Worm (Caenorhabditis elegans): Measurements from ENCODE around the gene symk-1.
"Not testable (repeated sequence)": the region's sequence is repeated elsewhere in the genome, so short reads cannot be mapped to it uniquely, and the experiment has no call there.

symk-1 gene

DNA sequence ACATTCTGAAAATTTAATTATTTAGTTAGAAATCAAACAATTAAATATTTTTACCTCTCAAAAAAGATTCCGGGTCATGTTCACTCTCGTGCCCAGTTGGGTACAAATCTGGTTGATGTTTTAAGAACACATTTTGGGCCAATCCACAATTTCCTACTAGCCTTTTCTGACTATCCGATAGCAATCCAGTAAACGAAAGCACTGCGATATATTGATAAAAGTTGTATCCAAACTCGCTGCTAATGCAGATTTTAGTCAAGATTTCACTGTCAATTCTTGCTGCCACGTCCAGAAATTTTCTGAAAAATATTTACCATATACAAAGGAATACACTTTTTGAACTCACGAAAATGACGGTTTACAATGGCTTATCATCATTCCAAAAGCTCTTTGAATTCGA is 939 bp upstream of the symk-1 start:
- no peak for TF ChIP-seq unc-62 (GFP tag; optimal IDR thresholded peaks at IDR 0.05)

ce11 chrV:8574762-8575161 is 4.7 kb downstream of the symk-1 start, which contains the start of gene F25G6.1:
TSS of gene F25G6.1 (plus strand) at chrV:8575062.
- TF ChIP-seq unc-62 (GFP tag; optimal IDR thresholded peaks at IDR 0.05), result not testable (repeated sequence)

ce11 chrV:8580961-8581360 is 10.8 kb downstream of the symk-1 start, which contains the start of gene C10B5.1:
TSS of gene C10B5.1 (plus strand) at chrV:8581261.
- TF ChIP-seq unc-62 (GFP tag; optimal IDR thresholded peaks at IDR 0.05), result no peak

- TF ChIP-seq unc-62 (GFP tag; optimal IDR thresholded peaks at IDR 0.05), result no peak
These were observed 16.4 kb downstream of the symk-1 start for ce11 chrV:8586472-8586871.

DNA sequence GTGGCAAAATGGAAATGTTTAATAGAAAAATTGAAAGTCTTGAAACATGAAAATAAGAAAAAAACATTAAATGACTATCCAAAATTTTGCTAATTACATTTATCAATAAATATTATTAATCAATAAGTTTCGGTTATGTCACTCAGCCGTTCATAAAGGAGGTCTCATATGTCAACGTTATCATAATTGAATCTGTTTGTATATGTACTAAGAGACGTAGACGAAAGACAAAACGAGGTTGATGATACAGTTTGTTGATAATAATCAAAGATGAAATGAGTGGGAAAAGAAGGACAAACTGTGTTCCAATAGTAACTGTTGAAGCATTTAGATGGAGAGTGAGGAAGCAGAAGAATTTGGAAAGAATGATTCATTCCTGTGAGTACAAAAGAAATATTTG is 16.8 kb downstream of the symk-1 start:
- no peak for TF ChIP-seq unc-62 (GFP tag; optimal IDR thresholded peaks at IDR 0.05)

DNA sequence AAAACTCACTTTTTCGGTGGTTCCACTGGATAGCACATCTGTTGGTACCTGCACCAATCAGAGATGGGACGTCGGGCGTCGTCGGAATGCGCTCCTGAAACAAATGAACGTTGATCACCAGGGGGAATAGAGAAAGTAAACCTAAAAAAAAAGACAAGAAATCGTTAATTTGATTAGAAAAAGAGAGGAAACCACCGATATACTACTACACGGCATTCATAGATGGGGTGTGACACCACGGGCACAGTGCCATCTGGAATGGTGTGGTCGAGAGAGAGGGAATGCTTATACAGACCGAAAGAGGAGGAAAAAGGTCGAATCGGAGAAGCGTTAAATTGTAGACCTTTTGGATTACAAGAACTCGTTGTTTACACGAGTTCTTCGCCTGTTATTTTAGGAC is 18.0 kb downstream of the symk-1 start, which contains the start of gene C10B5.3:
Gene C10B5.3, minus strand, starts transcription at position 101 of the 400 bp plus-strand sequence.
- no peak for TF ChIP-seq unc-62 (GFP tag; optimal IDR thresholded peaks at IDR 0.05)

DNA sequence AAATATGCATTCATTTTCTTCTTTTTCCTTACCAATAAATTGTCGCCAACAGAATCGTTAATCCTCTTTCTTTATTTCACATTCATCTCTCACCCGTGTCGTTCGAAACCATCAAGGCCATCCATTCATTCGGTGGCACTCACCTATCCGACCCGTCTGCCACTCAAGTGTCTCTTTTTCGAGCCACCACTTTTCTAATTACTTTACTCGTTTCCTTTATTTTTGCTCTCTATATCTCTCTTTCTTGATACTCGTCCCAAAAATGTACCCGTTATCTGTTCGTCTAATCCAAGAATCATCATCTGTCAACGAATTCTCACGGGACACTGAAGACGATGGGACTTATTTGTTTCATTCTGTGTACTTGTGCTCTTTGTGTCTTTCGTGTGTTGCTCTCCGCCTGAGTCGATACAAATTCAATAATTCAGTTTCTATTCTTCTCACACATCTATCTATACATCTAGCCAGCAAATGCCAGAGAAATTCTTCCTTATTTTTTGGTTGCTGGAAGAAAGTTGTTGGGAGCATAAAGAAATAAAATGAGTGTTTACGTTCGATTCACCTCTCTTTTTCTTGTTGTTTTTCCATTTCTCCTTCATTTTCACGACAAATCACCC is 22.7 kb downstream of the symk-1 start:
- no peak for TF ChIP-seq unc-62 (GFP tag; optimal IDR thresholded peaks at IDR 0.05)

DNA sequence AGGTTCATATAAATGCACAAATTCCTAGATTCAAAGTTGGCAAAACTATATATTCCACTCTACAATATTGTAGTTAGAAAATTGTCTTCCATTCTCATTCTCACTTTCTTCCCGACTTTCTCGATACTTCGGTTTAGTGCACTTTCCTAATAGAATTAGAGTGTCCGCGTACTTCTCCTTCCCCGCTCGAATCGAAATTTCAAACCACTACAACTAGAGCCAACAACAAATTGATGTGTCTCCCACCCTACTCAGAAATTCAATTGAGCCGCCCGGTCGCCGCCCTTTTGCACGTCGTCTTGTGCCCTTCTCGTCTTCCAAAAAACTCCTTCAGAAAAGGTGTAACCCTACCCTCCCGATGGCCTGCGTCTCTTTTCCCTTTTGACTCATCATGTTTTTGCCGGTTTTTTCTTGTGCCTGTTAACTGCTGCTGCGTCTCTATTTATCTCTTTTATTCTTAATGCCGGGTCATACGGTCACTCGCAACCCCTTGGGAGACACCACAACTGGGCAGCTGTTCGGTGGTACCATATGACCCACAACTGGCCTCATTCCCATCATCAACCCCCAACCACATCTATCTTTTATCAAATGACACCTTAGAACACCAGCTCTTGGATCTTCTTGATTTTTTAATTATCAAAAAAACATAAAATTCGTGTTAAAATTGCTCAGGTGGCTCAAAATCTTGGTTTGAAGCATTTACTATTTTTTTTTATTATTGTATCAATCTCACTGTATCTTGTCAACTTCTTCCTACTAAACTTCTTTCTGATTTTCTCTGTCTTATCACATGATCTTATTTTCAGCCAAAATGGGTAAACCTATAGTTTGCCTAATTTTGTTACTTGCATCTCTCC is 24.2 kb downstream of the symk-1 start, which contains the start of gene tag-196:
Gene tag-196, plus strand, starts transcription at position 810 of the 860 bp plus-strand sequence.
- no peak for TF ChIP-seq unc-62 (GFP tag; optimal IDR thresholded peaks at IDR 0.05)

ce11 chrV:8599192-8599591 is 29.1 kb downstream of the symk-1 start, which contains the start of gene F41E6.7:
TSS of gene F41E6.7 (minus strand) at chrV:8599292.
- TF ChIP-seq unc-62 (GFP tag; optimal IDR thresholded peaks at IDR 0.05), result no peak

ce11 chrV:8599957-8600356 is 29.8 kb downstream of the symk-1 start:
- TF ChIP-seq unc-62 (GFP tag; optimal IDR thresholded peaks at IDR 0.05), result no peak

ce11 chrV:8601420-8601819 is 31.3 kb downstream of the symk-1 start, which contains the start of gene F41E6.8:
TSS of gene F41E6.8 (minus strand) at chrV:8601520.
- TF ChIP-seq unc-62 (GFP tag; optimal IDR thresholded peaks at IDR 0.05), result no peak

DNA sequence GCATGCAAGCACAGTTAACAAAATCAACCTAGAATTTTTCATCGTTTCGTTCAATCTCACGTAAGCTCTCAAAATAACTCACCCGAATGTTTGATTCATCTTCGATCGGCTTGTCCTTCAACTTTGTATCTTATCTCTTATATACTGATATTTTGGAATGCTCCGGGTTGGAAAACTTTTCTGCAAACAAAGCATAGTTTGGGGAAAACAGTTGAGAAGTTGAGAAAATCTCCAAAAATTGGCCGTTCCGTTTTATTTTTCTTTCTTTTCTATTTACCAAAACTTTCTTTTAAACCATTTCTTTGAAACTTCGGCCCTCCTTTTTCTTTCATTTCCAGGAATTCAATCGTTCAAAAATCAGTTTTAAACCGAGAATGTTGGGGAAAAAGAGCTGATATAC is 32.5 kb downstream of the symk-1 start, which contains the start of gene F41E6.15:
Gene F41E6.15, minus strand, starts transcription at position 101 of the 400 bp plus-strand sequence.
- TF ChIP-seq unc-62 (GFP tag; optimal IDR thresholded peaks at IDR 0.05), result no peak

DNA sequence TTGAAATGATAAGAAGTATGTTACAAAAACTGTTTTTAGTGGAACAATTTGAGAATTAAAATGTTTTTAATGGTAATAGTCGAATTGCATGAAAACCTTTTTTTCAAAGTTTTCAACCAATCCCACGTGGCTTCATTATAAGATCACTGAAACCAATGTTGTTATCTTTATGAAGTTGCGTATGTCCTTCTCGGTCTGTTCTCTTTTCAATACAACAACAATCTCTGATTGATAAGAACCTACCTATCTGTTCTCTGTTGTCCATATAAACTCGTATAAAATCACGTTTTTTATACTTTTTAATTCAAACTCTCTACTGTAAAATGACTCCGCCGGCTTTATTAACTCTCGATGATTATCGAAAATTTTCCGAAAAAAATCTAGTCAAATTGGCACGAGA is 33.2 kb downstream of the symk-1 start, which contains the start of gene F41E6.5:
Gene F41E6.5, plus strand, starts transcription at position 209 of the 400 bp plus-strand sequence.
- no peak for TF ChIP-seq unc-62 (GFP tag; optimal IDR thresholded peaks at IDR 0.05)

DNA sequence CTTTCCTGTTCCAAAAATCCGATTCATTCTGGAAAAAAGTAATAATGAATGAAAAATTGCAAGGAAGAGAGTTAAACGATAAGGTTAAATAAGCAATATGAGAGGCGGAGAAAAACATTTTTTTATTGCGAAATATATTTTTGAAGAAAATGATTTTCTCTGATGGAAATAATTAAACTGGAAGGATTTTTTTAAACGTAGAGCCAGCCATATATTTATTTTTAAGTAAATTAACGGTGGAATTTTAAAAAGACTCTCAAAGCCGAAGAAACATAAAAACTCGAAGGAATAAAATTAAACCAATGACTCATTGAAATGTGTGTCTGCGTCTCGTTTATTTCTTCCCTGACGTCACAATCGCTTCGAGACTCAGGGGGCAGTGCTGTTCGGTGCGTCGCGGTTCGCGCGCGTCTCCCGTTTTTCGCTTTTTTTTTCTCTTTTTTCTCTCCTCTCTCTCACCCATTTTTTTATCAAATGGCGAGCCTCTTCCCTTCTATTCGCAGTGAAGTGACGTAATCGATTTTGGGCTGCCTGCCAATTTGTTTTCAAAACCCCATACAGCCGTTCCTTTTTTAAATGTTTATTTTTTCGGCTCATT is 36.1 kb downstream of the symk-1 start, which contains the start of gene vps-60:
Gene vps-60, minus strand, starts transcription at position 30 of the 598 bp plus-strand sequence.
- no peak for TF ChIP-seq unc-62 (GFP tag; optimal IDR thresholded peaks at IDR 0.05)

DNA sequence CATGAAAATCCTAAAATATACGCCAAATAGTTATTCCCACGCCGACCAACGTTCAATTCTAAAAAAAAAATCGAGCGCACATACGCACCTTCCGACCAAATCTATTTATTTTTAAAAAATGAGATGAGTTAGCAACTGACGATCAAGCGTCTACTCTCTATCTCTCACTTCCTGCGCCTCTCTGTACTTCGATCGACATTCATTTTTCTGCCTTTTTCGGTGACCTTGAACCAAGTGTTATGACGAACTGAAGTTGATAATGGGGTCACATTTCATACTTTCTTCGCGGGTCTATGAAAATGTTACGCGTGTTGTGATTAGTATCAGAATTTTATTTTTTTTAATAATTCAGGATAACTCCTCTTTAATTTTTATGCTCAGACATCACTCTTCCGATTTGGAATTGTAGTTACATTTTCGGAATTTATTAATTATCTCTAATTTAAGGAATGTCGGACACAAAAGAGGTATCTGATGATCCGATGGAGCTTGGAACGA is 37.3 kb downstream of the symk-1 start, which contains the start of gene smk-1:
Gene smk-1, plus strand, starts transcription at position 448 of the 498 bp plus-strand sequence.
- TF ChIP-seq unc-62 (GFP tag; optimal IDR thresholded peaks at IDR 0.05), result no peak

- no peak for TF ChIP-seq unc-62 (GFP tag; optimal IDR thresholded peaks at IDR 0.05)
These were observed 38.4 kb downstream of the symk-1 start for ce11 chrV:8608483-8608882.

Measured in whole organism, dauer.